Worm (Caenorhabditis elegans) whole organism, young adult: ENCODE results near the gene F02D10.6.

ENCODE experiments used
- D2030.7 ChIP-seq: fragments of 200-800 bp; sonication (Bioruptor generic); IDR thresholded peaks from 2 replicates; pipeline ENCODE4 v1.3.6; 2022; ENCODE audit warnings: missing genetic modification reagents, missing genetic modification characterization, missing compliant biosample characterization
- F10E7.11 ChIP-seq: sonication (generic microtip); optimal IDR thresholded peaks from 2 replicates; lab custom pipeline; 2017; ENCODE audit warnings: mild to moderate bottlenecking, missing genetic modification characterization, moderate library complexity, missing compliant biosample characterization
- F55B11.4 ChIP-seq: sonication (generic microtip); optimal IDR thresholded peaks from 2 replicates; lab custom pipeline; 2016; ENCODE audit warnings: missing compliant biosample characterization, missing genetic modification characterization, borderline replicate concordance; ENCODE audit not compliant: insufficient read depth
- F57A8.1 ChIP-seq: fragments of 200-800 bp; sonication (Bioruptor generic); optimal IDR thresholded peaks from 2 replicates; lab custom pipeline; 2018; ENCODE audit warnings: mild to moderate bottlenecking, missing genetic modification characterization, moderate library complexity, missing compliant biosample characterization
- Y53G8AR.9 ChIP-seq: fragments of 200-800 bp; sonication (Bioruptor generic); conservative IDR thresholded peaks from 2 replicates; pipeline ENCODE4 v1.3.6; 2022; ENCODE audit warnings: missing genetic modification reagents, missing genetic modification characterization, missing compliant biosample characterization
- ZK185.1 ChIP-seq: sonication (generic microtip); optimal IDR thresholded peaks from 2 replicates; lab custom pipeline; 2016; ENCODE audit warnings: mild to moderate bottlenecking, missing genetic modification characterization, missing compliant biosample characterization; ENCODE audit not compliant: poor library complexity, severe bottlenecking
- aptf-3 ChIP-seq: fragments of 200-800 bp; sonication (Bioruptor generic); IDR thresholded peaks from 2 replicates; pipeline ENCODE4 v1.3.6; 2022; ENCODE audit warnings: missing genetic modification characterization, missing compliant biosample characterization
- atf-7 ChIP-seq: sonication (generic microtip); optimal IDR thresholded peaks from 2 replicates; lab custom pipeline; 2017; ENCODE audit warnings: mild to moderate bottlenecking, missing genetic modification characterization, missing compliant biosample characterization
- bed-1 ChIP-seq: fragments of 200-800 bp; sonication (Bioruptor generic); IDR thresholded peaks from 2 replicates; pipeline ENCODE4 v1.3.6; 2022; ENCODE audit warnings: missing genetic modification reagents, missing genetic modification characterization, missing compliant biosample characterization
- bed-2 ChIP-seq: fragments of 200-800 bp; sonication (Bioruptor generic); IDR thresholded peaks from 2 replicates; pipeline ENCODE4 v1.3.6; 2022; ENCODE audit warnings: missing genetic modification reagents, missing genetic modification characterization, missing compliant biosample characterization
- ccch-3 ChIP-seq: fragments of 200-800 bp; sonication (Bioruptor generic); optimal IDR thresholded peaks from 2 replicates; lab custom pipeline; 2018; ENCODE audit warnings: mild to moderate bottlenecking, missing genetic modification characterization, missing compliant biosample characterization
- cebp-2 ChIP-seq: fragments of 200-800 bp; sonication (Bioruptor generic); IDR thresholded peaks from 2 replicates; pipeline ENCODE4 v1.3.6; 2022; ENCODE audit warnings: missing genetic modification characterization, missing compliant biosample characterization
- die-1 ChIP-seq: sonication (generic microtip); optimal IDR thresholded peaks from 2 replicates; lab custom pipeline; 2016; ENCODE audit warnings: missing genotype, mild to moderate bottlenecking, missing genetic modification characterization, missing compliant biosample characterization
- dpl-1 ChIP-seq: fragments of 150-350 bp; optimal IDR thresholded peaks from 2 replicates; lab custom pipeline; 2014; ENCODE audit warnings: missing biosample characterization, missing genetic modification reagents, missing genetic modification characterization
- ets-4 ChIP-seq: fragments of 200-800 bp; sonication (Bioruptor generic); optimal IDR thresholded peaks from 2 replicates; lab custom pipeline; 2018; ENCODE audit warnings: mild to moderate bottlenecking, missing genetic modification characterization, missing compliant biosample characterization
- fkh-3 ChIP-seq: sonication (generic microtip); optimal IDR thresholded peaks from 2 replicates; lab custom pipeline; 2016; ENCODE audit warnings: mild to moderate bottlenecking, missing genetic modification characterization, missing compliant biosample characterization
- hsf-1 ChIP-seq: fragments of 200-800 bp; sonication (Bioruptor generic); IDR thresholded peaks from 2 replicates; pipeline ENCODE4 v1.3.6; 2022; ENCODE audit warnings: missing genetic modification reagents, missing genetic modification characterization, missing compliant biosample characterization
- lag-1 ChIP-seq: fragments of 200-800 bp; sonication (Bioruptor generic); IDR thresholded peaks from 2 replicates; pipeline ENCODE4 v1.3.6; 2022; ENCODE audit warnings: missing genetic modification reagents, missing genetic modification characterization, missing compliant biosample characterization
- let-607 ChIP-seq, 2 experiments: fragments of 200-800 bp in 1 of 2; sonication (Bioruptor generic) in 1 of 2; sonication (generic microtip) in 1 of 2; optimal IDR thresholded peaks; 2 replicates each; lab custom pipeline; 2016 to 2018; ENCODE audit warnings: mild to moderate bottlenecking in 2 of 2, missing compliant biosample characterization in 2 of 2, missing genetic modification characterization in 2 of 2, moderate library complexity in 2 of 2, missing genotype in 1 of 2
- lin-40 ChIP-seq: sonication (generic microtip); optimal IDR thresholded peaks from 2 replicates; lab custom pipeline; 2016; ENCODE audit warnings: missing genetic modification characterization, mild to moderate bottlenecking, missing compliant biosample characterization, missing genotype, missing genetic modification reagents
- lsl-1 ChIP-seq: fragments of 200-800 bp; sonication (Bioruptor generic); optimal IDR thresholded peaks from 2 replicates; lab custom pipeline; 2018; ENCODE audit warnings: mild to moderate bottlenecking, missing genetic modification characterization, moderate library complexity, missing compliant biosample characterization
- madf-3 ChIP-seq: fragments of 200-800 bp; sonication (Bioruptor generic); IDR thresholded peaks from 2 replicates; pipeline ENCODE4 v1.3.6; 2022; ENCODE audit warnings: missing genetic modification reagents, missing genetic modification characterization, missing compliant biosample characterization
- madf-6 ChIP-seq: fragments of 200-800 bp; sonication (Bioruptor generic); IDR thresholded peaks from 2 replicates; pipeline ENCODE4 v1.3.6; 2022; ENCODE audit warnings: missing genetic modification reagents, missing genetic modification characterization, missing compliant biosample characterization
- madf-8 ChIP-seq: fragments of 200-800 bp; sonication (Bioruptor generic); conservative IDR thresholded peaks from 2 replicates; pipeline ENCODE4 v1.3.6; 2022; ENCODE audit warnings: missing genetic modification reagents, missing genetic modification characterization, missing compliant biosample characterization
- nfya-2 ChIP-seq: fragments of 200-800 bp; sonication (Bioruptor generic); IDR thresholded peaks from 2 replicates; pipeline ENCODE4 v1.3.6; 2022; ENCODE audit warnings: missing genetic modification reagents, missing genetic modification characterization, missing compliant biosample characterization
- nhr-179 ChIP-seq: sonication (generic microtip); optimal IDR thresholded peaks from 2 replicates; lab custom pipeline; 2016; ENCODE audit warnings: mild to moderate bottlenecking, missing genetic modification characterization, missing compliant biosample characterization
- nhr-27 ChIP-seq: fragments of 200-800 bp; sonication (Bioruptor generic); optimal IDR thresholded peaks from 2 replicates; lab custom pipeline; 2018; ENCODE audit warnings: mild to moderate bottlenecking, missing genetic modification characterization, moderate library complexity, missing compliant biosample characterization
- pbrm-1 ChIP-seq: fragments of 200-800 bp; sonication (Bioruptor generic); IDR thresholded peaks from 2 replicates; pipeline ENCODE4 v1.3.6; 2022; ENCODE audit warnings: missing genetic modification reagents, missing genetic modification characterization, missing compliant biosample characterization
- pha-4 ChIP-seq: fragments of 150-350 bp; sonication (generic microtip); optimal IDR thresholded peaks from 2 replicates; lab custom pipeline; 2014; ENCODE audit warnings: missing biosample characterization, missing genetic modification reagents, missing genetic modification characterization
- rpc-1 ChIP-seq, 2 experiments: fragments of 150-350 bp in 1 of 2; sonication (generic microtip) in 1 of 2; optimal IDR thresholded peaks; 2 replicates each; lab custom pipeline; 2014 to 2018; ENCODE audit warnings: missing biosample characterization in 1 of 2, missing genetic modification characterization in 1 of 2, missing genetic modification reagents in 1 of 2, missing genotype in 1 of 2
- sea-2 ChIP-seq: fragments of 200-800 bp; sonication (Bioruptor generic); IDR thresholded peaks from 2 replicates; pipeline ENCODE4 v1.3.6; 2022; ENCODE audit warnings: missing genetic modification characterization, missing compliant biosample characterization
- snpc-1.1 ChIP-seq: sonication (generic microtip); optimal IDR thresholded peaks from 2 replicates; lab custom pipeline; 2017; ENCODE audit warnings: missing genetic modification characterization, mild to moderate bottlenecking, missing compliant biosample characterization, antibody characterized with exemption, moderate library complexity, missing genotype, missing genetic modification reagents; ENCODE audit not compliant: insufficient read depth
- snpc-3.4 ChIP-seq: sonication (generic microtip); optimal IDR thresholded peaks from 2 replicates; lab custom pipeline; 2017; ENCODE audit warnings: missing genetic modification characterization, mild to moderate bottlenecking, missing compliant biosample characterization, antibody characterized with exemption, moderate library complexity, missing genotype, missing genetic modification reagents
- snpc-4 ChIP-seq, 5 experiments: fragments of 150-350 bp in 1 of 5; sonication (generic microtip) in 4 of 5; optimal IDR thresholded peaks; 2 replicates each; lab custom pipeline; 2014 to 2018; ENCODE audit warnings: missing genetic modification characterization in 5 of 5, missing biosample characterization in 3 of 5, antibody characterized with exemption in 2 of 5, mild to moderate bottlenecking in 2 of 5, missing compliant biosample characterization in 2 of 5, missing genotype in 2 of 5, moderate library complexity in 2 of 5, missing genetic modification reagents in 1 of 5
- somi-1 ChIP-seq: fragments of 200-800 bp; sonication (Bioruptor generic); optimal IDR thresholded peaks from 2 replicates; lab custom pipeline; 2018; ENCODE audit warnings: mild to moderate bottlenecking, missing genetic modification characterization, missing compliant biosample characterization
- tbp1 ChIP-seq: fragments of 200-800 bp; sonication (Bioruptor generic); optimal IDR thresholded peaks from 2 replicates; lab custom pipeline; 2018; ENCODE audit warnings: mild to moderate bottlenecking, missing genetic modification characterization, missing compliant biosample characterization
- unc-62 ChIP-seq: fragments of 150-350 bp; optimal IDR thresholded peaks from 2 replicates; lab custom pipeline; 2014; ENCODE audit warnings: missing biosample characterization, missing genetic modification reagents, missing genetic modification characterization
- ztf-26 ChIP-seq: sonication (generic microtip); optimal IDR thresholded peaks from 2 replicates; lab custom pipeline; 2017; ENCODE audit warnings: missing genetic modification characterization, missing compliant biosample characterization
- ztf-3 ChIP-seq: fragments of 200-800 bp; sonication (Bioruptor generic); optimal IDR thresholded peaks from 2 replicates; lab custom pipeline; 2018; ENCODE audit warnings: mild to moderate bottlenecking, missing genetic modification characterization, missing compliant biosample characterization

F02D10.6 gene

DNA sequence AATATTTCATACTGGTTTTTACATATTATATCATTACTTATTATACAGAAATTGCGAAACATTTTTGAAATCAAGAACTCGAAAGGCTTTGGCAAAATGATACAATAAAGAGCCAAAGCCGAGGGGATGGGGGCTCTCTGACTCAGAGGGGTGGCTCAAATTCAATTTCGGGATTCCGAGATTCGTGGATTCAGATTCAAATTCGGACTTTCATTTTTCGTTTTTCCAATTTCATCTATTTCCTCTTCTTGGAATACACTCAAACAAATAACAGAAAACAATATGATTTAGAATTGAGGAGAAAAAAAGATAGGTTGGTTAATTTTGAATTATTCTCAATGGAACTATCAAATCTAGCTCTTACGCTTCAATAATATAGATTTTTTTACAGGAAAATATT lies 47.6 kb upstream of the F02D10.6 start (continued):
- TF ChIP-seq F57A8.1 (GFP tag; lab: Kevin White, UChicago) = no peak
- no peak for TF ChIP-seq D2030.7

DNA sequence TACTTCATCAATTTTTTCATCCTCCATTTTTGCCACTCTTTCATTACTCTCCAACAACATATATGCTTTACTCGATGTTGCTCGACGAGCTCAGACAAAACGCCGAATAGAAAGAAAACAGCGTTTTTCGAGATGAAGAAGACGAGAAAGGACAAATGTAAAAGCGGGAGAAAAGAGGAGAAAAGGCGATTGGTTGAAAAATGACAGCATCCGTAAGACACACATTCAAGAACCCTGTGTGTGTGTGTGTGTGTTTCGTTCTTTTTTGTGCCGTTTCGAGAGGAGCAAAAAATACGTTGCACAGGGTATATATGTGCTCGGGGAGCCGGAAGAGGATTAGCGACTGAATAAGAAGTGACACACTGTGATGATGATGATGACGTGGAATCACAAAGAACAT lies 42.3 kb upstream of the F02D10.6 start:
- no peak for TF ChIP-seq die-1 (tag; lab: Kevin White, UChicago)
- TF ChIP-seq madf-8 = no peak
- TF ChIP-seq pha-4 (tag; lab: Kevin White, UChicago) = no peak

DNA sequence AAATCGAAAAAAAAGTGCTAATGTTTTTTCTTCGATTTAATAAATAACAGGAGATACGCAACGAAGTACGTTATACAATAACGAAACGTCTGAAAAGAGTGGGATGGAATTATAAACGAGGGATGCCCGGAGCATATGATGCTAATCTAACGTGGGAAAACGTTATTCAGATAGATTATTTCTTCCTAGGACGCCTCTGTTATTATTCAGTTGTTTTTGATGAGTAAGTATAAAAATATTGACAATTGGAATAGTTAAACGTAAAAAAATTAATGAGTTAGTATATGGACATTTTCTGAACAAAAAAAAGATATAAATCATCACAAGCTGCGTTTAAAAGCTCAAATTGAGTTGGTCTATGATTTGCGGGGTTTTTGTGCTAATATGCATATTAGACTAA lies 33.3 kb upstream of the F02D10.6 start, which contains the start of gene srd-51:
Gene srd-51, minus strand, starts transcription at position 101 of the 400 bp plus-strand sequence.
- TF ChIP-seq atf-7 (tag; lab: Kevin White, UChicago) (no peak), fkh-3 (tag; lab: Kevin White, UChicago) (no peak), Y53G8AR.9 (GFP tag; lab: Robert Waterston, UW) (no peak), somi-1 (GFP tag; lab: Kevin White, UChicago) (no peak), sea-2 (GFP tag; lab: Robert Waterston, UW) (no peak), cebp-2 (GFP tag; lab: Robert Waterston, UW) (no peak), unc-62 (GFP tag; lab: Kevin White, UChicago) (no peak), hsf-1 (GFP tag; lab: Robert Waterston, UW) (no peak), dpl-1 (GFP tag; lab: Kevin White, UChicago) (no peak), F10E7.11 (tag; lab: Kevin White, UChicago) (no peak)

DNA sequence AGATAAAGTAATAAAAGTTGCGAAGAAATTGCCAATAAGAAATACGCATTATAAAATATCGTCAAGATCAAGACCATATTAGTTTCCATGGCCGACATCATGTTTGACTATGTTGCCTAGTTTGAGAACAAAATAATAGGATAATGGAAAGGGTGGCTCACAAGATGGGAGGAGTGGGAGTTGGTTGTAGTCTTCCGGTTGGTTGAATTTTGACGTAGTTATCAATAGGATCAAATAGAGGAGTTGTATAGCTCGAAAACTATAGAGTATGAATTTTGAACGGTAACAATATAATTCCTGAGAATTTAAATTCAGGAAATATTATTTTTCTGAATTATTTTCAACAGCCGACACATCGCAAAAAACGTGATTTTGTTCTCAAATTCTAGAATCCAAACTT lies 30.2 kb upstream of the F02D10.6 start, which contains the start of gene srd-50:
Gene srd-50, minus strand, starts transcription at position 101 of the 400 bp plus-strand sequence.
- TF ChIP-seq lsl-1 (GFP tag; lab: Kevin White, UChicago) (no peak), ZK185.1 (no peak), pbrm-1 (GFP tag; lab: Robert Waterston, UW) (no peak), snpc-4 (GFP tag; optimal IDR thresholded peaks at IDR 0.05; lab: Kevin White, UChicago) (no peak), snpc-4 (tag; optimal IDR thresholded peaks at IDR 0.05; lab: Kevin White, UChicago) (no peak), bed-1 (GFP tag; lab: Robert Waterston, UW) (no peak), nhr-27 (tag; lab: Kevin White, UChicago) (no peak), tbp1 (no peak), ztf-3 (GFP tag; lab: Kevin White, UChicago) (no peak), F55B11.4 (tag; lab: Kevin White, UChicago) (no peak), let-607 (tag; optimal IDR thresholded peaks at IDR 0.05; lab: Kevin White, UChicago) (no peak), lag-1 (no peak), aptf-3 (no peak), nhr-179 (tag; lab: Kevin White, UChicago) (no peak), nfya-2 (no peak)

DNA sequence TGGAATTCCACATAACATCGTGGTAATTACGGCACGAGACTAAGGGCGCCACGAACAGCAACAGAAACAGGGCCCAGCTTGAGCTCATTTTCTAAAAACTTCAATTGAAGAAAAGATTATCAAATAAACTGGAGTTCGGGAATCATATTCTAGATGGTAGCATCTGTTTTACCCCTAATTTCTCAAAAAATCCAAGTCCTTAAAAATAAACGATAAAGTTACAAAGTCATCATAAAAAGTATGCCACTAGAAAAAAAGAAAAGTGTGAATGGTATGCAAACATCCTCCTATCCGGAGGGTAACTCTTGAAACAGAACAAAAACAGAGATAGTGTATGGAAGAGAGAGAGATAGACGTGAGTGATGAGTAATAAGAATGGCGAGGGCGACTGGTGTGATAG lies 25.9 kb upstream of the F02D10.6 start, which contains the start of gene efn-3:
Gene efn-3, minus strand, starts transcription at position 101 of the 400 bp plus-strand sequence.
- TF ChIP-seq ztf-26 (tag; lab: Kevin White, UChicago) (no peak), D2030.7 (no peak), madf-3 (no peak), bed-2 (GFP tag; lab: Robert Waterston, UW) (no peak), snpc-3.4 (no peak), ccch-3 (no peak), snpc-1.1 (no peak), madf-6 (GFP tag; lab: Robert Waterston, UW) (no peak), pbrm-1 (GFP tag; lab: Robert Waterston, UW) (no peak), dpl-1 (GFP tag; lab: Kevin White, UChicago) (no peak), ets-4 (no peak), rpc-1 (optimal IDR thresholded peaks at IDR 0.05; lab: Kevin White, UChicago) (no peak), rpc-1 (tag; optimal IDR thresholded peaks at IDR 0.05; lab: Kevin White, UChicago) (no peak), lin-40 (tag; lab: Kevin White, UChicago) (no peak), nhr-27 (tag; lab: Kevin White, UChicago) (no peak)
- TF ChIP-seq, all 124 proteins: peak for 0
